Fruit fly (Drosophila melanogaster) whole organism, embryonic: ENCODE results near the gene CG4957.

Experiments used
- B-H1 ChIP-seq: fragments of 200-800 bp; sonication (Bioruptor generic); IDR thresholded peaks from 3 replicates; pipeline ENCODE4 v1.3.6; 2022; ENCODE audit warnings: missing biosample characterization, missing genetic modification characterization
- CG10267 ChIP-seq: fragments of 200-800 bp; sonication (Bioruptor generic); optimal IDR thresholded peaks from 2 replicates; lab custom pipeline; 2018; ENCODE audit warnings: missing biosample characterization, mild to moderate bottlenecking, missing genetic modification characterization, moderate library complexity
- CG10321 ChIP-seq: fragments of 200-800 bp; sonication (Bioruptor generic); IDR thresholded peaks from 2 replicates; pipeline ENCODE4 v1.3.6; 2022; ENCODE audit warnings: missing biosample characterization, missing genetic modification characterization
- CG10565 ChIP-seq: fragments of 200-800 bp; sonication (Bioruptor generic); optimal IDR thresholded peaks from 3 replicates; lab custom pipeline; 2016; ENCODE audit warnings: missing biosample characterization, mild to moderate bottlenecking, missing genetic modification characterization
- CG13424 ChIP-seq: fragments of 200-800 bp; sonication (Bioruptor generic); optimal IDR thresholded peaks from 2 replicates; lab custom pipeline; 2019; ENCODE audit warnings: missing biosample characterization, mild to moderate bottlenecking, missing genetic modification characterization, moderate library complexity
- CG13624 ChIP-seq: fragments of 200-800 bp; sonication (Bioruptor generic); optimal IDR thresholded peaks from 2 replicates; lab custom pipeline; 2016; ENCODE audit warnings: missing biosample characterization, missing genetic modification characterization
- CG13894 ChIP-seq: fragments of 200-800 bp; sonication (Bioruptor generic); optimal IDR thresholded peaks from 3 replicates; lab custom pipeline; 2018; ENCODE audit warnings: missing biosample characterization, mild to moderate bottlenecking, missing genetic modification characterization, moderate library complexity
- CG1602 ChIP-seq: fragments of 200-800 bp; sonication (Bioruptor generic); optimal IDR thresholded peaks from 3 replicates; lab custom pipeline; 2016; ENCODE audit warnings: missing biosample characterization, missing genetic modification characterization
- CG16815 ChIP-seq: fragments of 200-800 bp; sonication (Bioruptor generic); optimal IDR thresholded peaks from 3 replicates; lab custom pipeline; 2017; ENCODE audit warnings: missing biosample characterization, mild to moderate bottlenecking, missing genetic modification characterization
- CG17802 ChIP-seq: fragments of 200-800 bp; sonication (Bioruptor generic); optimal IDR thresholded peaks from 2 replicates; lab custom pipeline; 2018; ENCODE audit warnings: missing biosample characterization, mild to moderate bottlenecking, missing genetic modification characterization, moderate library complexity
- CG18262 ChIP-seq: fragments of 200-800 bp; optimal IDR thresholded peaks from 3 replicates; lab custom pipeline; 2019; ENCODE audit warnings: missing biosample characterization, mild to moderate bottlenecking, missing genetic modification characterization, moderate library complexity
- CG31441 ChIP-seq: fragments of 200-800 bp; sonication (Bioruptor generic); IDR thresholded peaks from 2 replicates; pipeline ENCODE4 v1.3.6; 2022; ENCODE audit warnings: missing biosample characterization, missing genetic modification characterization
- CG4360 ChIP-seq: fragments of 200-800 bp; sonication (Bioruptor generic); IDR thresholded peaks from 2 replicates; pipeline ENCODE4 v1.3.6; 2022; ENCODE audit warnings: missing biosample characterization, missing genetic modification characterization
- CG43689 ChIP-seq: fragments of 200-800 bp; sonication (Bioruptor generic); IDR thresholded peaks from 2 replicates; pipeline ENCODE4 v1.3.6; 2022; ENCODE audit warnings: missing biosample characterization, missing genetic modification characterization
- CG6654 ChIP-seq: fragments of 200-800 bp; sonication (Bioruptor generic); optimal IDR thresholded peaks from 2 replicates; lab custom pipeline; 2017; ENCODE audit warnings: missing biosample characterization, mild to moderate bottlenecking, missing genetic modification characterization
- CG7786 ChIP-seq: fragments of 200-800 bp; sonication (Bioruptor generic); optimal IDR thresholded peaks from 2 replicates; lab custom pipeline; 2016; ENCODE audit warnings: missing biosample characterization, missing genetic modification characterization
- CG7839 ChIP-seq: fragments of 200-800 bp; sonication (Bioruptor generic); optimal IDR thresholded peaks from 3 replicates; lab custom pipeline; 2018; ENCODE audit warnings: missing biosample characterization, mild to moderate bottlenecking, missing genetic modification characterization, moderate library complexity
- CG7928 ChIP-seq: fragments of 200-800 bp; sonication (Bioruptor generic); optimal IDR thresholded peaks from 2 replicates; lab custom pipeline; 2017; ENCODE audit warnings: missing biosample characterization, mild to moderate bottlenecking, missing genetic modification characterization
- CG8089 ChIP-seq: fragments of 200-800 bp; sonication (Bioruptor generic); optimal IDR thresholded peaks from 3 replicates; lab custom pipeline; 2016; ENCODE audit warnings: missing biosample characterization, missing genetic modification characterization
- CG9609 ChIP-seq: fragments of 200-800 bp; sonication (Bioruptor generic); optimal IDR thresholded peaks from 3 replicates; lab custom pipeline; 2016; ENCODE audit warnings: missing biosample characterization, missing genetic modification characterization
- D ChIP-seq, 2 experiments: fragments of 200-800 bp in 1 of 2; fragments of >200 bp in 1 of 2; sonication (Bioruptor generic) in 1 of 2; optimal IDR thresholded peaks; 2 replicates in 1 of 2; 3 replicates in 1 of 2; lab custom pipeline; 2017; ENCODE audit warnings: mild to moderate bottlenecking in 1 of 2, missing biosample characterization in 1 of 2, missing genetic modification characterization in 1 of 2, missing genetic modification reagents in 1 of 2
- Dip2 ChIP-seq: fragments of 200-800 bp; sonication (Bioruptor generic); IDR thresholded peaks from 2 replicates; pipeline ENCODE4 v1.3.6; 2022; ENCODE audit warnings: missing biosample characterization, missing genetic modification characterization
- Doc2 ChIP-seq: fragments of 200-800 bp; sonication (Bioruptor generic); IDR thresholded peaks from 2 replicates; pipeline ENCODE4 v1.3.6; 2022; ENCODE audit warnings: missing biosample characterization, missing genetic modification characterization
- Fer2 ChIP-seq: fragments of 200-800 bp; sonication (Bioruptor generic); optimal IDR thresholded peaks from 2 replicates; lab custom pipeline; 2018; ENCODE audit warnings: missing biosample characterization, mild to moderate bottlenecking, missing genetic modification characterization, moderate library complexity
- Gsc ChIP-seq: fragments of 200-800 bp; sonication (Bioruptor generic); IDR thresholded peaks from 2 replicates; pipeline ENCODE4 v1.3.6; 2022; ENCODE audit warnings: missing biosample characterization, missing genetic modification characterization
- HHEX ChIP-seq: fragments of 200-800 bp; sonication (Bioruptor generic); optimal IDR thresholded peaks from 3 replicates; lab custom pipeline; 2017; ENCODE audit warnings: missing biosample characterization, mild to moderate bottlenecking, missing genetic modification characterization, missing genetic modification reagents
- HLH3B ChIP-seq: fragments of 200-800 bp; sonication (Bioruptor generic); IDR thresholded peaks from 2 replicates; pipeline ENCODE4 v1.3.6; 2022; ENCODE audit warnings: missing biosample characterization, missing genetic modification characterization
- HmgD ChIP-seq: fragments of 200-800 bp; sonication (Bioruptor generic); optimal IDR thresholded peaks from 3 replicates; lab custom pipeline; 2016; ENCODE audit warnings: missing biosample characterization, missing genetic modification characterization
- NC2α ChIP-seq: fragments of 200-800 bp; sonication (Bioruptor generic); optimal IDR thresholded peaks from 2 replicates; lab custom pipeline; 2016; ENCODE audit warnings: missing biosample characterization, missing genetic modification characterization
- Nf-YC ChIP-seq: fragments of 200-800 bp; optimal IDR thresholded peaks from 3 replicates; lab custom pipeline; 2019; ENCODE audit warnings: missing biosample characterization, mild to moderate bottlenecking, missing genetic modification characterization, moderate library complexity
- Oaz ChIP-seq: fragments of 200-800 bp; sonication (Bioruptor generic); IDR thresholded peaks from 2 replicates; pipeline ENCODE4 v1.3.6; 2022; ENCODE audit warnings: missing biosample characterization, missing genetic modification characterization
- Oli ChIP-seq: fragments of 200-800 bp; sonication (Bioruptor generic); optimal IDR thresholded peaks from 2 replicates; lab custom pipeline; 2018; ENCODE audit warnings: missing biosample characterization, mild to moderate bottlenecking, missing genetic modification characterization, moderate library complexity
- Ptx1 ChIP-seq: fragments of 200-800 bp; sonication (Bioruptor generic); IDR thresholded peaks from 2 replicates; pipeline ENCODE4 v1.3.6; 2022; ENCODE audit warnings: missing biosample characterization, missing genetic modification characterization
- aop ChIP-seq: fragments of 200-800 bp; sonication (Bioruptor generic); IDR thresholded peaks from 2 replicates; pipeline ENCODE4 v1.3.6; 2022; ENCODE audit warnings: missing biosample characterization, missing genetic modification characterization
- az2 ChIP-seq: fragments of 200-800 bp; sonication (Bioruptor generic); optimal IDR thresholded peaks from 3 replicates; lab custom pipeline; 2016; ENCODE audit warnings: missing biosample characterization, missing genetic modification characterization
- bab2 ChIP-seq: fragments of 200-800 bp; sonication (Bioruptor generic); optimal IDR thresholded peaks from 2 replicates; lab custom pipeline; 2016; ENCODE audit warnings: missing biosample characterization, missing genetic modification characterization
- bowl ChIP-seq: fragments of 200-800 bp; sonication (Bioruptor generic); IDR thresholded peaks from 2 replicates; pipeline ENCODE4 v1.3.6; 2022; ENCODE audit warnings: missing biosample characterization, missing genetic modification characterization
- cg ChIP-seq: fragments of 200-800 bp; sonication (Bioruptor generic); optimal IDR thresholded peaks from 3 replicates; lab custom pipeline; 2019; ENCODE audit warnings: missing biosample characterization, mild to moderate bottlenecking, missing genetic modification characterization, moderate library complexity
- crp ChIP-seq, 2 experiments: fragments of 200-800 bp; sonication (Bioruptor generic); optimal IDR thresholded peaks; 2 replicates in 1 of 2; 3 replicates in 1 of 2; lab custom pipeline; 2017; ENCODE audit warnings: missing biosample characterization in 2 of 2, missing genetic modification characterization in 2 of 2, mild to moderate bottlenecking in 1 of 2, moderate library complexity in 1 of 2
- fd3F ChIP-seq: fragments of 200-800 bp; sonication (Bioruptor generic); optimal IDR thresholded peaks from 2 replicates; lab custom pipeline; 2018; ENCODE audit warnings: missing biosample characterization, mild to moderate bottlenecking, missing genetic modification characterization, moderate library complexity
- grn ChIP-seq: fragments of 200-800 bp; sonication (Bioruptor generic); optimal IDR thresholded peaks from 3 replicates; lab custom pipeline; 2017; ENCODE audit warnings: missing biosample characterization, missing genetic modification characterization
- ind ChIP-seq: fragments of 200-800 bp; sonication (Bioruptor generic); optimal IDR thresholded peaks from 3 replicates; lab custom pipeline; 2016; ENCODE audit warnings: missing biosample characterization, missing genetic modification characterization
- insv ChIP-seq, 2 experiments: fragments of 200-800 bp; sonication (Bioruptor generic); optimal IDR thresholded peaks; 3 replicates each; lab custom pipeline; 2016 to 2018; ENCODE audit warnings: missing biosample characterization in 2 of 2, missing genetic modification characterization in 2 of 2
- jing ChIP-seq: fragments of 200-800 bp; sonication (Bioruptor generic); optimal IDR thresholded peaks from 2 replicates; lab custom pipeline; 2018; ENCODE audit warnings: missing biosample characterization, mild to moderate bottlenecking, missing genetic modification characterization
- knrl ChIP-seq: fragments of 200-800 bp; sonication (Bioruptor generic); IDR thresholded peaks from 3 replicates; pipeline ENCODE4 v1.3.6; 2022; ENCODE audit warnings: missing biosample characterization, missing genetic modification characterization; ENCODE audit not compliant: partially characterized antibody
- lilli ChIP-seq: fragments of 200-800 bp; sonication (Bioruptor generic); optimal IDR thresholded peaks from 3 replicates; lab custom pipeline; 2016; ENCODE audit warnings: missing biosample characterization, missing genetic modification characterization
- nau ChIP-seq: fragments of 200-800 bp; sonication (Bioruptor generic); optimal IDR thresholded peaks from 3 replicates; lab custom pipeline; 2017; ENCODE audit warnings: missing biosample characterization, mild to moderate bottlenecking, missing genetic modification characterization, missing genetic modification reagents
- pb ChIP-seq: fragments of 200-800 bp; sonication (Bioruptor generic); optimal IDR thresholded peaks from 3 replicates; lab custom pipeline; 2016; ENCODE audit warnings: missing biosample characterization, missing genetic modification characterization
- pnt ChIP-seq: fragments of 200-800 bp; sonication (Bioruptor generic); optimal IDR thresholded peaks from 3 replicates; lab custom pipeline; 2016; ENCODE audit warnings: missing biosample characterization, missing genetic modification characterization
- sim ChIP-seq: fragments of 200-800 bp; sonication (Bioruptor generic); IDR thresholded peaks from 2 replicates; pipeline ENCODE4 v1.3.6; 2022; ENCODE audit warnings: missing biosample characterization, missing genetic modification characterization
- slbo ChIP-seq: fragments of 200-800 bp; sonication (Bioruptor generic); IDR thresholded peaks from 2 replicates; pipeline ENCODE4 v1.3.6; 2022; ENCODE audit warnings: missing biosample characterization, missing genetic modification characterization
- vvl ChIP-seq: fragments of 200-800 bp; sonication (Bioruptor generic); IDR thresholded peaks from 2 replicates; pipeline ENCODE4 v1.3.6; 2022; ENCODE audit warnings: missing biosample characterization, missing genetic modification characterization

The CG4957 gene

dm6 chr2L:10250441-10250847 is 18.2 kb upstream of the CG4957 start, which contains the start of the genes bsk and CG31717 (continued):
- TF ChIP-seq lilli (GFP tag; lab: Kevin White, UChicago) (peak; percentile 7), HHEX (no peak), bab2 (GFP tag; lab: Kevin White, UChicago) (no peak), CG31441 (GFP tag; lab: Robert Waterston, UW) (no peak), vvl (no peak), CG7928 (GFP tag; lab: Kevin White, UChicago) (no peak), pnt (GFP tag; lab: Kevin White, UChicago) (no peak), jing (no peak), nau (no peak), CG17802 (tag; lab: Kevin White, UChicago) (no peak), grn (GFP tag; lab: Kevin White, UChicago) (no peak), Doc2 (GFP tag; lab: Robert Waterston, UW) (no peak), slbo (GFP tag; lab: Robert Waterston, UW) (no peak), CG7786 (no peak), Nf-YC (tag; lab: Kevin White, UChicago) (no peak), CG7839 (tag; lab: Kevin White, UChicago) (no peak), NC2α (GFP tag; lab: Kevin White, UChicago) (no peak), insv (GFP tag; optimal IDR thresholded peaks at IDR 0.05; lab: Kevin White, UChicago) (no peak), CG13424 (tag; lab: Kevin White, UChicago) (no peak), Dip2 (GFP tag; lab: Robert Waterston, UW) (no peak), CG13624 (no peak), HLH3B (GFP tag; lab: Robert Waterston, UW) (no peak), pb (GFP tag; lab: Kevin White, UChicago) (no peak), Gsc (GFP tag; lab: Robert Waterston, UW) (no peak), fd3F (no peak), CG10565 (GFP tag; lab: Kevin White, UChicago) (no peak), bowl (GFP tag; lab: Robert Waterston, UW) (no peak), CG8089 (GFP tag; lab: Kevin White, UChicago) (no peak), knrl (GFP tag; lab: Robert Waterston, UW) (no peak; the same call in 2 of the 3 replicates), CG43689 (GFP tag; lab: Robert Waterston, UW) (no peak), B-H1 (GFP tag; lab: Robert Waterston, UW) (no peak), ind (no peak), Ptx1 (GFP tag; lab: Robert Waterston, UW) (no peak), sim (GFP tag; lab: Robert Waterston, UW) (no peak), CG10321 (no peak), CG10267 (tag; lab: Kevin White, UChicago) (peak; percentile 45), CG1602 (no peak), CG9609 (GFP tag; lab: Kevin White, UChicago) (no peak), Oli (tag; lab: Kevin White, UChicago) (no peak), CG6654 (GFP tag; lab: Kevin White, UChicago) (no peak), Oaz (GFP tag; lab: Robert Waterston, UW) (no peak), crp (GFP tag; optimal IDR thresholded peaks at IDR 0.05; lab: Kevin White, UChicago) (no peak), Fer2 (tag; lab: Kevin White, UChicago) (no peak), CG13894 (tag; lab: Kevin White, UChicago) (no peak), CG16815 (GFP tag; lab: Kevin White, UChicago) (no peak), HmgD (GFP tag; lab: Kevin White, UChicago) (no peak), D (optimal IDR thresholded peaks at IDR 0.05; lab: Kevin White, UChicago) (no peak), D (GFP tag; optimal IDR thresholded peaks at IDR 0.05; lab: Kevin White, UChicago) (no peak), aop (GFP tag; lab: Robert Waterston, UW) (no peak), CG4360 (peak; percentile 53; the same call in 1 of the 2 replicates), az2 (GFP tag; lab: Kevin White, UChicago) (no peak), CG18262 (tag; lab: Kevin White, UChicago) (no peak), cg (GFP tag; lab: Kevin White, UChicago) (no peak)
